Fruit fly (Drosophila melanogaster): Measurements from ENCODE around the gene CG12375.

CG12375 gene

DNA sequence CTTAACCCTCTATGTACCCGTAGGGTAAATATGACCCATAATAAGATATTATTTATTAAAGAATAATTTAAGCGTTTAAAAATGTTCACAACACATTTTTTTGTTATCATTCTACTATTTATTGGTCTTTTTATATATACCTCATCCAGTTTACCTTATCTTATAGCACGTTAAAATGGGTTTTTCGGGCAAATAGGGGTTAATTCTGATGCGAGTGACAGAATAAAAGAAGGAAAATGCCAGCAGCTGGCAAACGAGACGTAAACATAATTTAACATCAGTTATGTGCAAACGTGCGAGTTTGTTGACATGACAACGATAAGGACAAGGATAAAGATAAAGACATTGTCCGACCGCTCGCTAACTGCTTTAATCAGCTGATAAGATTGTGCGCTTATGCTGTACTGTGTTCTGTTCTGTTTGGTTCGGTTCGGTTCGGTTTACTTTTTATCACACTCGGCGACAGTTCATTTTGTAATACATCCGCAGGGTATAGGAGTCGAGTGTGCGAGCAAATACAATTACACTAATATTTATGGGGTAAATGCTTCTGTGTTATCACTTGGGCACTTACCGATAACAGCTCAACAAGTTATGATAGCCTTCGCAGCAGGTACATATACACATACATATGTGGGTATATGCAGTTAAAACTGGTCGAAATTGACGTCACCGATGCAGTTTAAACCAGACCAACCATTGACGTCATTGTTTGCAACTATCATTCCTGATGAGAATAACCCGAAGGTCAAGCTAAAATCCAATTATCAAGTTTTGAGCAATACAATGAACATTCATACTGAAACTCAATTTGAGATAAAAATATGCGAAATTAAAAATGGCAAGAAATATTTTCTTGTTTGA, 26.0 kb downstream of the CG12375 start (continued):
- TF ChIP-seq N (GFP tag; optimal IDR thresholded peaks at IDR 0.05) (no peak), dl (GFP tag; optimal IDR thresholded peaks at IDR 0.05; ENCODE audit: insufficient read depth in 1 of 2, partially characterized antibody in 2 of 2) (no peak), psq (GFP tag; optimal IDR thresholded peaks at IDR 0.05) (no peak), foxo (GFP tag; optimal IDR thresholded peaks at IDR 0.05) (peak in 1 of 2 experiments; percentile 2), Rel (GFP tag; optimal IDR thresholded peaks at IDR 0.05) (no peak), Rel (tag; optimal IDR thresholded peaks at IDR 0.05) (peak; percentile 47), br (GFP tag; optimal IDR thresholded peaks at IDR 0.05) (peak; percentile 27), Hnf4 (GFP tag; optimal IDR thresholded peaks at IDR 0.05) (peak; percentile 21), Hr78 (GFP tag; optimal IDR thresholded peaks at IDR 0.05) (no peak), rgr (GFP tag; optimal IDR thresholded peaks at IDR 0.05) (no peak), jim (GFP tag; optimal IDR thresholded peaks at IDR 0.05) (no peak), Mio (GFP tag; optimal IDR thresholded peaks at IDR 0.05) (no peak), Abd-B (GFP tag; optimal IDR thresholded peaks at IDR 0.05) (no peak), Hr83 (GFP tag; optimal IDR thresholded peaks at IDR 0.05; ENCODE audit: poor library complexity, severe bottlenecking) (no peak), fru (GFP tag; optimal IDR thresholded peaks at IDR 0.05) (peak; percentile 28), Dfd (GFP tag; optimal IDR thresholded peaks at IDR 0.05) (no peak)

dm6 chr2L:8099615-8100375, 26.9 kb downstream of the CG12375 start:
- TF ChIP-seq Mio (GFP tag; optimal IDR thresholded peaks at IDR 0.05) = no peak
- peak; percentile 9 for TF ChIP-seq fru (GFP tag; optimal IDR thresholded peaks at IDR 0.05)
- no peak for TF ChIP-seq Rel (GFP tag; optimal IDR thresholded peaks at IDR 0.05)
- peak; percentile 66 for TF ChIP-seq Rel (tag; optimal IDR thresholded peaks at IDR 0.05)

- TF ChIP-seq Mio (GFP tag; optimal IDR thresholded peaks at IDR 0.05) (no peak), tai (GFP tag; optimal IDR thresholded peaks at IDR 0.05) (no peak), Dfd (GFP tag; optimal IDR thresholded peaks at IDR 0.05) (no peak), dl (GFP tag; optimal IDR thresholded peaks at IDR 0.05; ENCODE audit: insufficient read depth in 1 of 2, partially characterized antibody in 2 of 2) (no peak)
Observed at dm6 chr2L:8099050-8099449, 27.6 kb downstream of the CG12375 start.

DNA sequence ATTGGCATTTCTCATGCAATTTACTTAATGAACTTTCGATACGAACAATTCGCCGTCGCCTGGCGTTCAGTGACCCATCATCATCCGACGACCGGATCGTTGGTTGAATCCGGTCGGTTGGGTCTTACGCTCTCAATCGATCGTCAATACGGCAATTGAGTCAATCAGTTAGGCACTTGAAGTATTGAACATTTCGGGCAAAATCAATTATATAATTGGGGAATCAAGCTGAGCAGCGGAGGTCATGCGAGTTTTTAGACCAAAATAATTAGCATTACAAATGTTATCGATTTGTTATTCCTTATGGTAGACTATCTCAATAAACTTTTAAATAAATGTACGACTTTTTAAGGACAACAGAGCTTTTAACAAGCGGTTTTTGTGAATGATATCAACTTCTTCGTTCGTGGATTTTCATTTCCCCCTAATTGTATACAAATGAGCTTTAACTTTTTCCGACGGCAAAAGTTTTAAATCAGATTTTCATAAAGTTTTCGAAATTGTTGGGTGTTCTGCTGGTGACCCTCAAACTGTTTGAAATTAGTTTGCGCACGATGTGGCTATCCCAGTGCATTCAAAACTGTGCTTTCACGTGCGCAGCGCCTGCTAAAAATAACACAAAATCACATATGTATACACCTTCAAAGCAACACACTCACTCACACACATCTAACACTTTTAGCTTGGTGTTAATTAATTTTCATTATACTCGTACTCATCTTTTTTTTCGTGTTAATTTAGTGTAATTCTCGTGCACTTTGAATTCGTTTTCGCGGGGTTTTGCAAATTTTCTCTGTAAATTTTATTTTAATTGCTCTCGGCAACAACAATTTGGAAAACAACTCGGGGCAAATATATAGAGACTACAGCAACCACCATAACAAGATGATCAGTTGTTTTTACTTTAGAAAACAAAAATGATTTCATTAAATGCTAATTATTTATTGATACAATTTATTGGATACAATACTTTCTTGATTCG, 28.4 kb downstream of the CG12375 start:
- no peak for TF ChIP-seq Mio (GFP tag; optimal IDR thresholded peaks at IDR 0.05)
- peak; percentile 6 for TF ChIP-seq fru (GFP tag; optimal IDR thresholded peaks at IDR 0.05)
- TF ChIP-seq GATAd (GFP tag; optimal IDR thresholded peaks at IDR 0.05) = no peak
- TF ChIP-seq Sp1 (GFP tag; optimal IDR thresholded peaks at IDR 0.05) = no peak
- no peak for TF ChIP-seq jim (GFP tag; optimal IDR thresholded peaks at IDR 0.05)
- no peak for TF ChIP-seq HLH106 (tag; optimal IDR thresholded peaks at IDR 0.05)
- TF ChIP-seq sv (GFP tag; optimal IDR thresholded peaks at IDR 0.05) = no peak
- no peak for TF ChIP-seq usp (GFP tag; optimal IDR thresholded peaks at IDR 0.05)
- TF ChIP-seq psq (GFP tag; optimal IDR thresholded peaks at IDR 0.05) = no peak
- no peak for TF ChIP-seq Hnf4 (GFP tag; optimal IDR thresholded peaks at IDR 0.05)
- no peak for TF ChIP-seq Jra (GFP tag; optimal IDR thresholded peaks at IDR 0.05)
- TF ChIP-seq Rel (GFP tag; optimal IDR thresholded peaks at IDR 0.05) = no peak
- peak; percentile 67 for TF ChIP-seq Rel (tag; optimal IDR thresholded peaks at IDR 0.05)
- no peak for TF ChIP-seq Hr83 (GFP tag; optimal IDR thresholded peaks at IDR 0.05; ENCODE audit: poor library complexity, severe bottlenecking)
- no peak for TF ChIP-seq dsf (GFP tag; optimal IDR thresholded peaks at IDR 0.05; ENCODE audit: borderline replicate concordance)
- no peak for TF ChIP-seq ey (GFP tag; optimal IDR thresholded peaks at IDR 0.05)
- TF ChIP-seq N (GFP tag; optimal IDR thresholded peaks at IDR 0.05) = no peak

dm6 chr2L:8097461-8097860, 29.2 kb downstream of the CG12375 start:
- TF ChIP-seq Rel (GFP tag; optimal IDR thresholded peaks at IDR 0.05) (no peak), Rel (tag; optimal IDR thresholded peaks at IDR 0.05) (peak; percentile 42), Sp1 (GFP tag; optimal IDR thresholded peaks at IDR 0.05) (no peak), OdsH (GFP tag; optimal IDR thresholded peaks at IDR 0.05) (peak; percentile 11), h (GFP tag; optimal IDR thresholded peaks at IDR 0.05) (peak; percentile 54), CrebA (GFP tag; optimal IDR thresholded peaks at IDR 0.05; ENCODE audit: borderline replicate concordance) (no peak), Mio (GFP tag; optimal IDR thresholded peaks at IDR 0.05) (no peak), foxo (GFP tag; optimal IDR thresholded peaks at IDR 0.05) (peak in 1 of 2 experiments; percentile 7), Hr78 (GFP tag; optimal IDR thresholded peaks at IDR 0.05) (no peak)

Data from whole organism, wandering third instar larva.